Comparison of ENCODE assay signal across 1 worm cellular context in genomic region chrX:15375299-15375698, ce11.
TF ChIP-seq lines count a peak whose summit lies in the region.

No protein-coding gene starts in this region.

TF ChIP-seq in whole organism, L4 larva, 104 proteins besides CTCF, POLR2A, EP300 and RAD21 (continued from another document):
- TF ChIP-seq nhr-102 (tag; optimal IDR thresholded peaks at IDR 0.05; lab: Kevin White, UChicago) (no peak), saeg-2 (GFP tag; IDR thresholded peaks at IDR 0.05; lab: Robert Waterston, UW) (no peak), daf-16 (GFP tag; optimal IDR thresholded peaks at IDR 0.05; lab: Kevin White, UChicago) (no peak), daf-16 (tag; optimal IDR thresholded peaks at IDR 0.05; lab: Kevin White, UChicago) (no peak)
TF ChIP-seq in whole organism, L4 larva: peak in this region for 5.
